Worm (Caenorhabditis elegans) whole organism, L4/young adult: Measurements from ENCODE around the gene Y97E10C.1.

Experiments
- W03F9.2 ChIP-seq: fragments of 150-350 bp; optimal IDR thresholded peaks from 2 replicates; lab custom pipeline; 2014; ENCODE audit warnings: missing biosample characterization, missing genetic modification characterization
- dao-5 ChIP-seq: sonication (generic microtip); optimal IDR thresholded peaks from 2 replicates; lab custom pipeline; 2016; ENCODE audit warnings: missing genotype, missing genetic modification characterization, moderate library complexity, missing compliant biosample characterization
- him-1 ChIP-seq: sonication (generic microtip); optimal IDR thresholded peaks from 2 replicates; lab custom pipeline; 2016; ENCODE audit warnings: missing genotype, missing genetic modification reagents, missing genetic modification characterization, missing compliant biosample characterization

- TF ChIP-seq dao-5 (tag; lab: Kevin White, UChicago) (no peak), him-1 (tag; lab: Kevin White, UChicago) (no peak), W03F9.2 (no peak)
Observed at ce11 chrV:7770961-7771360, 42.3 kb downstream of the Y97E10C.1 start, which contains the start of gene frpr-3.
